Fruit fly (Drosophila melanogaster): Measurements from ENCODE around the gene CG42467.

CG42467 gene

DNA sequence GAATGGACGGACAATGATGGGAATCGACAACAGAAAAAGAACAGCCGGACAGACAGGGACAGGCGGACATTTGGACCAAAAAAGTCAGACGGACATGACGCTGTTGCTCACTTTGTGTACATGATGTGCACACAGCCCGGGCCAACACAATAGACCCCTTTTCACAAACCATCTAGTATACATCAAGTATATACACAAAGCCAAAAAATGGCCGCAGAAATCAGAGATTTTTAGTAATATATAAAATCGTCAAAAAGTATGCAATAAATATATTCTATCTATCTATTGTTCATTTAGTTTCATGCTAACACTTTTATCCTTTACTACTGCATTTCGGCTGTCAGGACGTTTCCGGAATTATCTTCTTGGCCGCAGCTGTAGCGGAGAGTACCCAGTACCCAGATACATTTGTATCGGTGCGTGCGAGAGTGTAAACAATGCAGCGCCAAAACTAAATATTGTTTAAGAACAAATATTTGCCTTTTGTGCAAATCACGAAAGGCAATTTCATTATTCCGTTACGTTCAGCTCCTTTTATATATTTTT is 18.4 kb downstream of the CG42467 start (continued):
- TF ChIP-seq Deaf1 (tag; optimal IDR thresholded peaks at IDR 0.05) (no peak), caup (GFP tag; optimal IDR thresholded peaks at IDR 0.05; ENCODE audit: severe bottlenecking) (no peak), kah (GFP tag; optimal IDR thresholded peaks at IDR 0.05) (no peak), sens (GFP tag) (peak; percentile 70), PHDP (tag; optimal IDR thresholded peaks at IDR 0.05) (peak; percentile 36), nerfin-2 (GFP tag; IDR thresholded peaks at IDR 0.05; ENCODE audit: partially characterized antibody) (no peak), Hr51 (GFP tag; optimal IDR thresholded peaks at IDR 0.05) (no peak), dysf (GFP tag; IDR thresholded peaks at IDR 0.05) (peak; percentile 22; the same call in 1 of the 3 replicates), Ptx1 (GFP tag; IDR thresholded peaks at IDR 0.05) (peak; percentile 37; the same call in 1 of the 2 replicates), CG17186 (GFP tag; optimal IDR thresholded peaks at IDR 0.05) (no peak), vvl (GFP tag; IDR thresholded peaks at IDR 0.05) (no peak), vnd (GFP tag; IDR thresholded peaks at IDR 0.05; ENCODE audit: partially characterized antibody) (no peak), wor (GFP tag; IDR thresholded peaks at IDR 0.05) (no peak), row (GFP tag; IDR thresholded peaks at IDR 0.05) (no peak; the same call in 1 of the 3 replicates), bcd (GFP tag; optimal IDR thresholded peaks at IDR 0.05) (peak; percentile 1), NK7.1 (GFP tag; optimal IDR thresholded peaks at IDR 0.05) (no peak), CG8089 (GFP tag; optimal IDR thresholded peaks at IDR 0.05) (no peak), Max (GFP tag; optimal IDR thresholded peaks at IDR 0.05) (no peak), zfh2 (GFP tag; optimal IDR thresholded peaks at IDR 0.05) (no peak), mld (GFP tag; IDR thresholded peaks at IDR 0.05; ENCODE audit: partially characterized antibody) (no peak), CG2129 (GFP tag; IDR thresholded peaks at IDR 0.05; ENCODE audit: partially characterized antibody) (no peak), CkIIα-i1 (GFP tag; IDR thresholded peaks at IDR 0.05) (no peak), tio (GFP tag; optimal IDR thresholded peaks at IDR 0.05) (no peak), CG1832 (GFP tag; optimal IDR thresholded peaks at IDR 0.05) (no peak), CoRest (tag; optimal IDR thresholded peaks at IDR 0.05) (peak; percentile 41), scrt (GFP tag; optimal IDR thresholded peaks at IDR 0.05) (peak; percentile 19), otp (GFP tag; IDR thresholded peaks at IDR 0.05) (no peak), CG6654 (GFP tag; optimal IDR thresholded peaks at IDR 0.05) (no peak), CG1529 (GFP tag; optimal IDR thresholded peaks at IDR 0.05) (no peak), dpn (GFP tag; optimal IDR thresholded peaks at IDR 0.05) (no peak), so (GFP tag; IDR thresholded peaks at IDR 0.05) (0 out of 3 replicates have a peak, but pooled peaks have one; percentile 33), wdn (GFP tag; IDR thresholded peaks at IDR 0.05) (no peak), CG7987 (GFP tag; optimal IDR thresholded peaks at IDR 0.05) (no peak), jing (GFP tag; optimal IDR thresholded peaks at IDR 0.05) (no peak), Hand (GFP tag; optimal IDR thresholded peaks at IDR 0.05) (no peak), dmrt11E (tag; optimal IDR thresholded peaks at IDR 0.05) (no peak), CG14441 (GFP tag; IDR thresholded peaks at IDR 0.05) (no peak), crc (GFP tag; optimal IDR thresholded peaks at IDR 0.05) (no peak), Abd-B (GFP tag; optimal IDR thresholded peaks at IDR 0.05) (no peak), CG11398 (GFP tag; optimal IDR thresholded peaks at IDR 0.05) (no peak), org-1 (GFP tag; optimal IDR thresholded peaks at IDR 0.05) (peak; percentile 0), CG15479 (GFP tag; optimal IDR thresholded peaks at IDR 0.05) (no peak), Sox100B (GFP tag; optimal IDR thresholded peaks at IDR 0.05) (peak; percentile 39), wek (GFP tag; optimal IDR thresholded peaks at IDR 0.05) (no peak), shn (GFP tag; optimal IDR thresholded peaks at IDR 0.05) (no peak), CG30403 (GFP tag; optimal IDR thresholded peaks at IDR 0.05) (peak; percentile 13), tx (GFP tag; optimal IDR thresholded peaks at IDR 0.05) (no peak), HmgD (GFP tag; optimal IDR thresholded peaks at IDR 0.05) (no peak), Mad (GFP tag; optimal IDR thresholded peaks at IDR 0.05) (no peak), stc (GFP tag; IDR thresholded peaks at IDR 0.05) (no peak), CG33213 (GFP tag; optimal IDR thresholded peaks at IDR 0.05) (no peak)

Data from whole organism, embryonic.